Worm (Caenorhabditis elegans): ENCODE data around the gene Y97E10AR.6.

Gene Y97E10AR.6

ce11 chrV:8000929-8001513 lies 12.7 kb downstream of the Y97E10AR.6 start, which contains the start of gene Y97E10AR.1:
Y97E10AR.1 (plus strand) TSS chrV:8001463.
- TF ChIP-seq unc-39 (tag; optimal IDR thresholded peaks at IDR 0.05) (no peak), nhr-10 (tag; optimal IDR thresholded peaks at IDR 0.05) (no peak), nhr-23 (tag; optimal IDR thresholded peaks at IDR 0.05) (no peak), gmeb-1 (tag; optimal IDR thresholded peaks at IDR 0.05) (no peak), F13H6.1 (tag; optimal IDR thresholded peaks at IDR 0.05) (peak; percentile 93), ztf-1 (GFP tag; conservative IDR thresholded peaks at IDR 0.05) (no peak), fos-1 (tag; optimal IDR thresholded peaks at IDR 0.05) (peak; percentile 94), nhr-6 (tag; optimal IDR thresholded peaks at IDR 0.05) (peak; percentile 65), nhr-12 (tag; optimal IDR thresholded peaks at IDR 0.05) (no peak), mab-5 (tag; optimal IDR thresholded peaks at IDR 0.05) (peak; percentile 73), sem-4 (tag; optimal IDR thresholded peaks at IDR 0.05) (peak; percentile 31), skn-1 (tag; optimal IDR thresholded peaks at IDR 0.05) (peak; percentile 15), egl-27 (tag; optimal IDR thresholded peaks at IDR 0.05) (peak; percentile 73), lin-39 (tag; optimal IDR thresholded peaks at IDR 0.05) (no peak), nhr-25 (tag; optimal IDR thresholded peaks at IDR 0.05) (no peak), unc-55 (GFP tag; optimal IDR thresholded peaks at IDR 0.05) (peak; percentile 96), zag-1 (tag; optimal IDR thresholded peaks at IDR 0.05) (peak; percentile 79), Y55F3AM.14 (GFP tag; optimal IDR thresholded peaks at IDR 0.05) (peak; percentile 94), nhr-129 (tag; optimal IDR thresholded peaks at IDR 0.05) (peak; percentile 89), sma-3 (GFP tag; optimal IDR thresholded peaks at IDR 0.05) (peak; percentile 29), ztf-4 (tag; optimal IDR thresholded peaks at IDR 0.05) (peak; percentile 60), nhr-237 (tag; optimal IDR thresholded peaks at IDR 0.05) (no peak), nhr-77 (tag; optimal IDR thresholded peaks at IDR 0.05) (no peak), blmp-1 (tag; optimal IDR thresholded peaks at IDR 0.05; ENCODE audit: insufficient read depth) (peak; percentile 92), mbf-1 (tag; optimal IDR thresholded peaks at IDR 0.05) (no peak), lsy-2 (tag; optimal IDR thresholded peaks at IDR 0.05) (peak; percentile 33 to 84), lin-11 (tag; optimal IDR thresholded peaks at IDR 0.05) (peak; percentile 4), aly-2 (tag; optimal IDR thresholded peaks at IDR 0.05) (no peak), elt-1 (tag; optimal IDR thresholded peaks at IDR 0.05) (no peak), C34F6.9 (tag; optimal IDR thresholded peaks at IDR 0.05) (peak; percentile 98), ceh-82 (tag; optimal IDR thresholded peaks at IDR 0.05) (no peak), sma-9 (GFP tag; optimal IDR thresholded peaks at IDR 0.05) (peak; percentile 93), sma-9 (tag; optimal IDR thresholded peaks at IDR 0.05) (no peak), ceh-16 (tag; optimal IDR thresholded peaks at IDR 0.05) (no peak), nhr-11 (tag; optimal IDR thresholded peaks at IDR 0.05) (no peak), dmd-4 (tag; optimal IDR thresholded peaks at IDR 0.05) (no peak), nhr-21 (tag; optimal IDR thresholded peaks at IDR 0.05) (no peak), mdl-1 (tag; optimal IDR thresholded peaks at IDR 0.05) (peak in 1 of 2 experiments; percentile 86), snpc-4 (tag; optimal IDR thresholded peaks at IDR 0.05) (peak; percentile 71), peb-1 (tag; optimal IDR thresholded peaks at IDR 0.05) (no peak), crh-2 (tag; optimal IDR thresholded peaks at IDR 0.05) (peak; percentile 83), alr-1 (tag; optimal IDR thresholded peaks at IDR 0.05) (no peak), unc-62 (GFP tag; optimal IDR thresholded peaks at IDR 0.05) (no peak), ZK546.5 (tag; optimal IDR thresholded peaks at IDR 0.05) (no peak), ama-1 (optimal IDR thresholded peaks at IDR 0.05) (no peak), elt-3 (tag; optimal IDR thresholded peaks at IDR 0.05) (no peak), ztf-11 (tag; optimal IDR thresholded peaks at IDR 0.05) (no peak), R02D3.7 (tag; optimal IDR thresholded peaks at IDR 0.05) (no peak), lin-13 (GFP tag; optimal IDR thresholded peaks at IDR 0.05) (peak; percentile 46)

All from whole organism, L2 larva.